Fruit fly (Drosophila melanogaster) whole organism, wandering third instar larva: ENCODE measurements around the gene CG7728.

Source experiments
- Abd-B ChIP-seq: fragments of >200 bp; optimal IDR thresholded peaks from 2 replicates; lab custom pipeline; 2017; ENCODE audit warnings: missing biosample characterization, missing genetic modification characterization
- CG32264 ChIP-seq: fragments of 200-800 bp; sonication (Bioruptor generic); optimal IDR thresholded peaks from 2 replicates; lab custom pipeline; 2016; ENCODE audit warnings: missing biosample characterization, missing genetic modification characterization
- CG9705 ChIP-seq: fragments of 200-800 bp; sonication (Bioruptor generic); optimal IDR thresholded peaks from 2 replicates; lab custom pipeline; 2018; ENCODE audit warnings: missing biosample characterization, mild to moderate bottlenecking, missing genetic modification characterization
- CrebA ChIP-seq: fragments of 200-800 bp; sonication (Bioruptor generic); optimal IDR thresholded peaks from 2 replicates; lab custom pipeline; 2016; ENCODE audit warnings: missing biosample characterization, mild to moderate bottlenecking, missing genetic modification characterization, borderline replicate concordance
- Dfd ChIP-seq: fragments of >200 bp; optimal IDR thresholded peaks from 2 replicates; lab custom pipeline; 2017; ENCODE audit warnings: missing biosample characterization, missing genetic modification characterization
- Dif ChIP-seq: fragments of 200-275, 200-300 bp; sonication (Bioruptor generic); optimal IDR thresholded peaks from 2 replicates; lab custom pipeline; 2018; ENCODE audit warnings: missing biosample characterization, missing genetic modification characterization; ENCODE audit not compliant: partially characterized antibody
- GATAd ChIP-seq: sonication (Bioruptor generic); optimal IDR thresholded peaks from 2 replicates; lab custom pipeline; 2016; ENCODE audit warnings: missing biosample characterization, missing genetic modification characterization
- HLH106 ChIP-seq: fragments of 200-800 bp; optimal IDR thresholded peaks from 3 replicates; lab custom pipeline; 2019; ENCODE audit warnings: missing biosample characterization, mild to moderate bottlenecking, missing genetic modification characterization, moderate library complexity
- Hnf4 ChIP-seq: fragments of 200-800 bp; sonication (Bioruptor generic); optimal IDR thresholded peaks from 2 replicates; lab custom pipeline; 2016; ENCODE audit warnings: missing biosample characterization, mild to moderate bottlenecking, missing genetic modification characterization
- Hr78 ChIP-seq: fragments of >200 bp; optimal IDR thresholded peaks from 2 replicates; lab custom pipeline; 2017; ENCODE audit warnings: missing biosample characterization, missing genetic modification characterization
- Jra ChIP-seq: sonication (Bioruptor generic); optimal IDR thresholded peaks from 2 replicates; lab custom pipeline; 2016; ENCODE audit warnings: missing biosample characterization, missing genetic modification characterization
- Mio ChIP-seq: sonication (Bioruptor generic); optimal IDR thresholded peaks from 2 replicates; lab custom pipeline; 2016; ENCODE audit warnings: missing biosample characterization, missing genetic modification characterization
- Myc ChIP-seq: fragments of >200 bp; optimal IDR thresholded peaks from 2 replicates; lab custom pipeline; 2017
- Sp1 ChIP-seq: fragments of 200-800 bp; sonication (Bioruptor generic); optimal IDR thresholded peaks from 3 replicates; lab custom pipeline; 2019; ENCODE audit warnings: missing biosample characterization, mild to moderate bottlenecking, missing genetic modification characterization, moderate library complexity
- Vsx2 ChIP-seq: fragments of 200-300, 225-300 bp; sonication (Bioruptor generic); optimal IDR thresholded peaks from 2 replicates; lab custom pipeline; 2018; ENCODE audit warnings: missing biosample characterization, missing genetic modification characterization; ENCODE audit not compliant: partially characterized antibody
- br ChIP-seq: fragments of 200-800 bp; sonication (Bioruptor generic); optimal IDR thresholded peaks from 2 replicates; lab custom pipeline; 2016; ENCODE audit warnings: missing biosample characterization, missing genetic modification characterization
- brk ChIP-seq: fragments of 200-800 bp; sonication (Bioruptor generic); optimal IDR thresholded peaks from 2 replicates; lab custom pipeline; 2016; ENCODE audit warnings: missing biosample characterization, mild to moderate bottlenecking, missing genetic modification characterization
- dl ChIP-seq, 2 experiments: fragments of 175-275, 200-275 bp in 1 of 2; fragments of 200-275 bp in 1 of 2; sonication (Bioruptor generic); optimal IDR thresholded peaks; lab custom pipeline; 2018; ENCODE audit warnings: mild to moderate bottlenecking in 2 of 2, missing biosample characterization in 2 of 2, missing genetic modification characterization in 2 of 2, moderate library complexity in 2 of 2; ENCODE audit not compliant: partially characterized antibody in 2 of 2, insufficient read depth in 1 of 2
- foxo ChIP-seq, 2 experiments: fragments of 200-800 bp; sonication (Bioruptor generic); optimal IDR thresholded peaks; 2 replicates in 1 of 2; 3 replicates in 1 of 2; lab custom pipeline; 2016 to 2017; ENCODE audit warnings: missing biosample characterization in 2 of 2, missing genetic modification characterization in 2 of 2
- fru ChIP-seq: fragments of 200-800 bp; sonication (Bioruptor generic); optimal IDR thresholded peaks from 3 replicates; lab custom pipeline; 2016; ENCODE audit warnings: missing biosample characterization, mild to moderate bottlenecking, missing genetic modification characterization
- jim ChIP-seq: fragments of 175-275, 200-325 bp; sonication (Bioruptor generic); optimal IDR thresholded peaks from 2 replicates; lab custom pipeline; 2016; ENCODE audit warnings: missing biosample characterization, mild to moderate bottlenecking, missing genetic modification characterization
- lola ChIP-seq: fragments of >200 bp; optimal IDR thresholded peaks from 2 replicates; lab custom pipeline; 2017; ENCODE audit warnings: missing biosample characterization, missing genetic modification characterization
- pan ChIP-seq: fragments of >200 bp; optimal IDR thresholded peaks from 2 replicates; lab custom pipeline; 2017
- psq ChIP-seq: fragments of 200-800 bp; sonication (Bioruptor generic); optimal IDR thresholded peaks from 3 replicates; lab custom pipeline; 2017; ENCODE audit warnings: missing biosample characterization, mild to moderate bottlenecking, missing genetic modification characterization, moderate library complexity
- sage ChIP-seq: fragments of 200-800 bp; sonication (Bioruptor generic); optimal IDR thresholded peaks from 2 replicates; lab custom pipeline; 2016; ENCODE audit warnings: missing biosample characterization, mild to moderate bottlenecking, missing genetic modification characterization
- sv ChIP-seq: fragments of 200-800 bp; sonication (Bioruptor generic); optimal IDR thresholded peaks from 3 replicates; lab custom pipeline; 2016; ENCODE audit warnings: missing biosample characterization, missing genetic modification characterization
- tai ChIP-seq: sonication (Bioruptor generic); optimal IDR thresholded peaks from 2 replicates; lab custom pipeline; 2016; ENCODE audit warnings: missing biosample characterization, missing genetic modification characterization
- usp ChIP-seq: fragments of >200 bp; optimal IDR thresholded peaks from 2 replicates; lab custom pipeline; 2017; ENCODE audit warnings: missing biosample characterization, missing genetic modification characterization
- woc ChIP-seq: sonication (Bioruptor generic); optimal IDR thresholded peaks from 2 replicates; lab custom pipeline; 2016; ENCODE audit warnings: missing biosample characterization, mild to moderate bottlenecking, missing genetic modification characterization

Gene CG7728

dm6 chr3L:17016576-17016917 is 211 bp downstream of the CG7728 start:
- TF ChIP-seq Jra (no peak), brk (GFP tag; lab: Kevin White, UChicago) (no peak), CG9705 (GFP tag; lab: Kevin White, UChicago) (no peak), HLH106 (tag; lab: Kevin White, UChicago) (no peak), sage (no peak), Hnf4 (no peak), dl (GFP tag; optimal IDR thresholded peaks at IDR 0.05; lab: Kevin White, UChicago; ENCODE audit: insufficient read depth in 1 of 2, partially characterized antibody in 2 of 2) (no peak), jim (no peak), psq (GFP tag; lab: Kevin White, UChicago) (no peak)
- TF ChIP-seq, all 38 proteins: peak for 0

dm6 chr3L:17022756-17023155 is 6.4 kb downstream of the CG7728 start, which contains the start of gene CG6652:
TSS of gene CG6652 (minus strand) at chr3L:17022856.
- no peak for TF ChIP-seq Abd-B (GFP tag; lab: Kevin White, UChicago)
- TF ChIP-seq Sp1 = no peak
- TF ChIP-seq usp (GFP tag; lab: Kevin White, UChicago) = no peak
- no peak for TF ChIP-seq Myc
- TF ChIP-seq Dfd (GFP tag; lab: Kevin White, UChicago) = no peak
- TF ChIP-seq psq (GFP tag; lab: Kevin White, UChicago) = no peak
- TF ChIP-seq sv (GFP tag; lab: Kevin White, UChicago) = no peak
- no peak for TF ChIP-seq pan
- no peak for TF ChIP-seq Mio (GFP tag; lab: Kevin White, UChicago)
- TF ChIP-seq foxo (GFP tag; optimal IDR thresholded peaks at IDR 0.05; lab: Kevin White, UChicago) = no peak
- TF ChIP-seq dl (GFP tag; optimal IDR thresholded peaks at IDR 0.05; lab: Kevin White, UChicago; ENCODE audit: insufficient read depth in 1 of 2, partially characterized antibody in 2 of 2) = no peak
- TF ChIP-seq CG9705 (GFP tag; lab: Kevin White, UChicago) = no peak
- TF ChIP-seq CrebA (GFP tag; lab: Kevin White, UChicago) = no peak
- TF ChIP-seq, all 38 proteins: peak for 0

dm6 chr3L:17023641-17024040 is 7.3 kb downstream of the CG7728 start, which contains the start of gene a10:
TSS of gene a10 (minus strand) at chr3L:17023741.
- no peak for TF ChIP-seq Vsx2 (GFP tag; lab: Kevin White, UChicago)
- TF ChIP-seq Hnf4 = no peak
- TF ChIP-seq lola (GFP tag; lab: Kevin White, UChicago) = no peak
- no peak for TF ChIP-seq jim
- no peak for TF ChIP-seq Hr78
- TF ChIP-seq, all 38 proteins: peak for 0

- no peak for TF ChIP-seq Dif (GFP tag; lab: Kevin White, UChicago)
- no peak for TF ChIP-seq Hnf4
- no peak for TF ChIP-seq foxo (GFP tag; optimal IDR thresholded peaks at IDR 0.05; lab: Kevin White, UChicago)
- no peak for TF ChIP-seq Abd-B (GFP tag; lab: Kevin White, UChicago)
- TF ChIP-seq tai (GFP tag; lab: Kevin White, UChicago) = no peak
- no peak for TF ChIP-seq CrebA (GFP tag; lab: Kevin White, UChicago)
- no peak for TF ChIP-seq lola (GFP tag; lab: Kevin White, UChicago)
- TF ChIP-seq sv (GFP tag; lab: Kevin White, UChicago) = no peak
- no peak for TF ChIP-seq psq (GFP tag; lab: Kevin White, UChicago)
- no peak for TF ChIP-seq usp (GFP tag; lab: Kevin White, UChicago)
- no peak for TF ChIP-seq GATAd (GFP tag; lab: Kevin White, UChicago)
- TF ChIP-seq br (GFP tag; lab: Kevin White, UChicago) = no peak
- no peak for TF ChIP-seq CG9705 (GFP tag; lab: Kevin White, UChicago)
- no peak for TF ChIP-seq Mio (GFP tag; lab: Kevin White, UChicago)
- TF ChIP-seq fru (GFP tag; lab: Kevin White, UChicago) = no peak
- no peak for TF ChIP-seq Hr78
- no peak for TF ChIP-seq woc (GFP tag; lab: Kevin White, UChicago)
- no peak for TF ChIP-seq CG32264 (GFP tag; lab: Kevin White, UChicago)
- no peak for TF ChIP-seq sage
- no peak for TF ChIP-seq Dfd (GFP tag; lab: Kevin White, UChicago)
Measured at dm6 chr3L:17024095-17024639, 7.8 kb downstream of the CG7728 start, which contains the start of gene Fit2. TSS of gene Fit2 (plus strand) at chr3L:17024328.

dm6 chr3L:17027310-17027709 is 11.0 kb downstream of the CG7728 start, which contains the start of gene CG7730:
TSS of gene CG7730 (plus strand) at chr3L:17027515.
- TF ChIP-seq woc (GFP tag; lab: Kevin White, UChicago) = no peak
- TF ChIP-seq psq (GFP tag; lab: Kevin White, UChicago) = no peak
- no peak for TF ChIP-seq Hr78
